Worm (Caenorhabditis elegans): ENCODE data around the gene zen-4.

DNA sequence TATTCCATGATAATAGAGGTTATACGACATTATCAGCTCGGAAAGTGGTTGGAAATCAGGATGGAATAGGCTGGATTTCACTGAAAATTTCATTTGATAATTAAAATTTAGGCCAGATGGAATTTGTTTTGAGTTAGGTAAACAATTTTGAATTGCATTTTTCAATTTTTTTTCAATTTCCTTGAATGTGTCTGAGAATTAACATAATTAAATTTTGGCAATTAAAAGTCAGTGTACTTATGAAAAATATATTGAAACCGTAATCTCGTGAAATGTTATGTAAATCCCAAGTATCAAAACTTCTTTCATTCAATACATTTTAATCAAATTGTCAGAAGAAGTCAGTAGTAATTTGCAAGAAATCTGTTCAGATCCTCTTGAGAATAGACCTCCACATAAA, 28.0 kb downstream of the zen-4 start:
- TF ChIP-seq F49E8.2 (tag; optimal IDR thresholded peaks at IDR 0.05; ENCODE audit: borderline replicate concordance) (no peak), fkh-10 (GFP tag; optimal IDR thresholded peaks at IDR 0.05) (no peak), ZK546.5 (tag; optimal IDR thresholded peaks at IDR 0.05) (no peak), ztf-11 (tag; optimal IDR thresholded peaks at IDR 0.05) (no peak), F10B5.3 (tag; optimal IDR thresholded peaks at IDR 0.05) (no peak), pha-4 (GFP tag; IDR thresholded peaks at IDR 0.05) (no peak), pha-4 (tag; optimal IDR thresholded peaks at IDR 0.05) (no peak), nhr-77 (tag; optimal IDR thresholded peaks at IDR 0.05) (no peak), nhr-6 (tag; optimal IDR thresholded peaks at IDR 0.05) (no peak), nhr-41 (GFP tag; IDR thresholded peaks at IDR 0.05) (no peak)

All from whole organism, L4 larva.